Fruit fly (Drosophila melanogaster): ENCODE measurements around the gene NTPase.

The NTPase gene

DNA sequence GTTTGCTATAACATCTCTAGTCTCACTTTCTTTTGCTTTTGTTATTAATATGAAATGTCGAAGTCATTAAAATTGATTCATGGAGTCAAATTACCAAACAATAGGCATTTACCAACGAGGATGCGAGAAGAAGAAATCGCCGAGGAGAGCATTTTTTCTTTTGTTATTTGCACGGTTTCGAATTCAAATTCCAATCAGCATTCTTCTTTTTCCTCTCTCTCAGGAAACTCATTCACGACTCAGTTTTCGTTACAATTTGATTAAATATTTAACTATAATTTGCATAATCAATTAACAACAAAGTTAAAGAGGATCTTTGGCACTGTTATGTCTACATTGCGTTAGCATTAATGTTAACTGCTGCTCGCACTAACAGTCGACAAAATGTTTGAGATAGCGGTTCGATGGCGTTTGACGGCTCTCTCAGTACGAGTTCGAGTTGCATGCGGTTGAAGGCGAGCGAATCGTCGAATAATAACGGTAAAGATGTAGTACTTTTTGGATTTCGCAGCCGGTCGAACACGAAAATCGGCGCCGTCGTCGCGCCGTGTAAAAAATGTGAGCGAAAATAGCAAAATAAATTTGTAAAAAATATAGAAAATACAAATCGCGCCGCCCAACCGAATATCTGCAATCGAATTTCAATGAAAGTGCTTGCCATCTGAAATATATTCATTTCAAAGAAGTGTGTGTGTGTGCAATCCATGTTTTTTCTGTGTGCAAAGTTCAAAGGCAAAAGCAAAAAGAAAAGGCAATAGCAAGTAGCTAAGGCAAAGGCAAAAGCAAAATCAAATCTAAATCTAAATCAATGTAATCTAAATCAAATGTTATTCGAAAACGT lies 2.3 kb upstream of the NTPase start (continued):
- no peak for TF ChIP-seq row (GFP tag; IDR thresholded peaks at IDR 0.05)
- no peak for TF ChIP-seq CG7987 (GFP tag; optimal IDR thresholded peaks at IDR 0.05)

DNA sequence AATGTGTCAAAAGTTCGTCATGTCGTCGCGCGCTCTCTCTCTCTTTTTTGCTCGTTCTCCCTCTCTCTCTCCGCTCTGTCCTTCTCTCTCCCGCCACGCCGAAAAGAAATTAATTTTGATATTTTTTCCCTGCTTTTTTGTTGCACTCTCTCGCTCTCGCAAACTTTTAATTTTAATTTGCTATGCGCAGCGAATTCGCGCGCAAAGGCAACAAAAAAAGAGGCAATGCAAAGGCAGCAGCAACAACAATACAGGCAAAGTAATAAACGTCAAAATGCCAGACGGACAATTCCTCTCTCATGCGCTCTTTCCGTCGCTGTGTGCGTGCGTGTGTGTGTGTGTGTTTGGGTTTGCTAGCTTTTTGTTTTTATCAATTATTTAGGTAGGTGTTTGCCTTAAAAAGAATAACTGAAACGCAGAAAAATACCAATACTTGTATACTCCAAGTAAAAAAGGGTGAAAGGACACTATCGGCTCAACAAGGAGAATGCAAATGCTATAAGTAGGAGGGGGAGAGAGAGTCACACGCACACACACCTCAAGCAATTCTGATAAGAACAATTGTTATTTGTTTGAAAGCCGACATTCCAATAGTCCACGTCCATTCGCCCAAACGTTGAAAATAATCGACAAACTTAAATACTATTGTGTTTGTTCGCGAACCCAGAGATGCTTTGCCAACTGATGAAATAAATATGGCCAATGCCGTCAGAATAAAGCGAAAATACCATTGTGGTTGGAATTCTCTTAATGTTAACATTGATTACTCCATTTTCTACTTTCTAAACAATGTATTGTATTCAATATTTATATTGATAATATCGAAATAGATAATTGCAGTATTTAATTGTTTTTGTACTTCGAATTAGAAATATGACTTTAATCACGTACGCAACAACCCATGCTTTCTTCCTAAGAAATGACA lies 1.2 kb upstream of the NTPase start:
- peak; percentile 48 for TF ChIP-seq ewg (GFP tag; optimal IDR thresholded peaks at IDR 0.05)
- peak; percentile 65 for TF ChIP-seq CG4360 (GFP tag; IDR thresholded peaks at IDR 0.05)
- TF ChIP-seq prd (optimal IDR thresholded peaks at IDR 0.05): no peak
- no peak for TF ChIP-seq prd (GFP tag; IDR thresholded peaks at IDR 0.05)
- TF ChIP-seq Trl (optimal IDR thresholded peaks at IDR 0.05): peak; percentile 94 to 99
- TF ChIP-seq Trl (GFP tag; optimal IDR thresholded peaks at IDR 0.05): peak; percentile 48
- no peak for TF ChIP-seq CG9817 (tag; optimal IDR thresholded peaks at IDR 0.05)
- TF ChIP-seq NC2α (GFP tag; optimal IDR thresholded peaks at IDR 0.05): no peak
- TF ChIP-seq CG5180 (GFP tag; optimal IDR thresholded peaks at IDR 0.05): peak; percentile 90
- no peak for TF ChIP-seq CG3847 (GFP tag; IDR thresholded peaks at IDR 0.05)
- TF ChIP-seq Med (GFP tag): peak; percentile 14
- peak; percentile 38; the same call in 1 of the 4 replicates for TF ChIP-seq Dll (GFP tag; IDR thresholded peaks at IDR 0.05; ENCODE audit: partially characterized antibody)
- TF ChIP-seq Lim3 (GFP tag; IDR thresholded peaks at IDR 0.05): no peak
- no peak for TF ChIP-seq CG10147 (GFP tag; optimal IDR thresholded peaks at IDR 0.05)
- no peak for TF ChIP-seq ash1 (GFP tag; optimal IDR thresholded peaks at IDR 0.05)
- TF ChIP-seq sens-2 (GFP tag; IDR thresholded peaks at IDR 0.05): no peak
- peak; percentile 14 for TF ChIP-seq HmgZ (tag; optimal IDR thresholded peaks at IDR 0.05)
- no peak for TF ChIP-seq CkIIα-i1 (GFP tag; IDR thresholded peaks at IDR 0.05)
- TF ChIP-seq chinmo (GFP tag; IDR thresholded peaks at IDR 0.05; ENCODE audit: partially characterized antibody): peak; percentile 94; the same call in 3 of the 4 replicates
- TF ChIP-seq lbe (GFP tag; optimal IDR thresholded peaks at IDR 0.05): peak; percentile 1
- no peak for TF ChIP-seq Lpt (GFP tag; optimal IDR thresholded peaks at IDR 0.05)
- no peak for TF ChIP-seq fd3F (GFP tag; optimal IDR thresholded peaks at IDR 0.05)
- no peak for TF ChIP-seq slou (GFP tag; optimal IDR thresholded peaks at IDR 0.05)
- no peak for TF ChIP-seq Hmr (GFP tag; optimal IDR thresholded peaks at IDR 0.05)
- no peak for TF ChIP-seq CG12769 (tag; optimal IDR thresholded peaks at IDR 0.05)
- no peak for TF ChIP-seq hkb (optimal IDR thresholded peaks at IDR 0.05)
- TF ChIP-seq hkb (GFP tag; IDR thresholded peaks at IDR 0.05): 0 out of 2 replicates have a peak, but pooled peaks have one; percentile 34
- TF ChIP-seq insv (GFP tag; optimal IDR thresholded peaks at IDR 0.05): peak; percentile 41 to 93
- TF ChIP-seq slbo (GFP tag; IDR thresholded peaks at IDR 0.05): no peak
- TF ChIP-seq sim (GFP tag; IDR thresholded peaks at IDR 0.05): 0 out of 2 replicates have a peak, but pooled peaks have one; percentile 37
- no peak for TF ChIP-seq corto (GFP tag; optimal IDR thresholded peaks at IDR 0.05)
- no peak for TF ChIP-seq en (GFP tag; optimal IDR thresholded peaks at IDR 0.05)
- no peak for TF ChIP-seq CG4820 (GFP tag; optimal IDR thresholded peaks at IDR 0.05)
- no peak for TF ChIP-seq CG11398 (GFP tag; optimal IDR thresholded peaks at IDR 0.05)
- TF ChIP-seq CG3163 (GFP tag; optimal IDR thresholded peaks at IDR 0.05): peak; percentile 25
- TF ChIP-seq cg (GFP tag; optimal IDR thresholded peaks at IDR 0.05): peak; percentile 68
- peak; percentile 5 for TF ChIP-seq ATbp (GFP tag; optimal IDR thresholded peaks at IDR 0.05)
- no peak; the same call in 1 of the 2 replicates for TF ChIP-seq CG32532 (GFP tag; IDR thresholded peaks at IDR 0.05)
- no peak for TF ChIP-seq CG8359 (GFP tag; optimal IDR thresholded peaks at IDR 0.05; ENCODE audit: borderline replicate concordance)
- TF ChIP-seq Blimp-1 (GFP tag; optimal IDR thresholded peaks at IDR 0.05): no peak
- TF ChIP-seq Hey (tag; optimal IDR thresholded peaks at IDR 0.05): no peak
- TF ChIP-seq CG2202 (tag; optimal IDR thresholded peaks at IDR 0.05): no peak
- TF ChIP-seq sd (tag; optimal IDR thresholded peaks at IDR 0.05): peak; percentile 72

All from whole organism, embryonic.